Fruit fly (Drosophila melanogaster): Measurements from ENCODE around the gene CG17726.

Gene CG17726

DNA sequence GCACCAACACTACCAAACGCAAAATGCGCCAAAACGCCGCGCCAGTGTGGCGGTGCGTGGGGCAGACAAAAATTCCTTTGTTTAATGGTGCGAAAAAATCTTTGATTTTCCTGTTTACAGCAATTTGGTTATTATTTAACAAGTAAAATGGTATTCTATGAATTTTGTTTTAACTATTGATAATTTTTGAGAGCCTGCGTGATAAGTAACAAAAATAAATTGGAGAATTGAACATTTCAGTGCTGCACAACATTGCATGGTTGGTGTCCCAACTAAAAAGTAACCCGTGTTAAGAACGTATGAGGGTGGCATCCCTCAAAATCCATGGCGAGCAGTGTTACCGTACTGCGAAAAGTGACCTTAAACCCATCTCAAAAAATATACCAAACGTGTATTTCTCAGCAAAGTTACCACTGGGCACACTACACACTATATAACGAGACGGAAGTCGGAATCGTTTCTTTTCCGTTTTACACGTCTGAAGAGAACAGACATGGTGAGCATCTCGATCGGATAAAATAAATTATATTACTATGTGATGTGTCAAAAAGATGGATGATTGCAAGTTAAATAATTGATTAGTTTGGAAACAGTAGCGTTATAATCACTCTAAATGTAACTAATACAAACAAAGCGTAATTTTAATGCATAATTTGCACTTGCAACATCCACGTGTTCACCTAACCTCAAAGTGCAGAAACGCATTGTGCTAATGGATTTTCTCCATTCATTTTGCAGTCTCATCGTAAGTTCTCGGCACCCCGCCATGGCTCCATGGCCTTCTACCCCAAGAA, 4.9 kb upstream of the CG17726 start, which contains the start of the genes CG6693 and RpL3 (continued):
- peak; percentile 93 for TF ChIP-seq hkb (optimal IDR thresholded peaks at IDR 0.05)
- peak; percentile 67 for TF ChIP-seq hkb (GFP tag; IDR thresholded peaks at IDR 0.05)
- peak; percentile 56 for TF ChIP-seq slou (GFP tag; optimal IDR thresholded peaks at IDR 0.05)
- TF ChIP-seq CG13296 (GFP tag; optimal IDR thresholded peaks at IDR 0.05) = peak; percentile 91
- TF ChIP-seq da (GFP tag; optimal IDR thresholded peaks at IDR 0.05) = no peak
- peak; percentile 37 for TF ChIP-seq Taf1 (GFP tag; IDR thresholded peaks at IDR 0.05)
- no peak; the same call in 1 of the 2 replicates for TF ChIP-seq lmd (GFP tag; IDR thresholded peaks at IDR 0.05)
- TF ChIP-seq CG18599 (GFP tag; optimal IDR thresholded peaks at IDR 0.05) = peak; percentile 72
- peak; percentile 95 for TF ChIP-seq HLHmδ (GFP tag; optimal IDR thresholded peaks at IDR 0.05)
- peak; percentile 76 for TF ChIP-seq Nf-YA (GFP tag; IDR thresholded peaks at IDR 0.05)
- TF ChIP-seq gsb-n (tag; optimal IDR thresholded peaks at IDR 0.05) = peak; percentile 76
- TF ChIP-seq sisA (GFP tag; IDR thresholded peaks at IDR 0.05) = no peak
- TF ChIP-seq CG34422 (GFP tag; IDR thresholded peaks at IDR 0.05) = peak; percentile 91
- peak; percentile 85 for TF ChIP-seq CG31365 (tag; optimal IDR thresholded peaks at IDR 0.05)
- peak; percentile 42 for TF ChIP-seq CG15696 (tag; optimal IDR thresholded peaks at IDR 0.05)
- peak; percentile 70 for TF ChIP-seq Optix (GFP tag; IDR thresholded peaks at IDR 0.05)
- peak; percentile 89 for TF ChIP-seq CG17568 (GFP tag; optimal IDR thresholded peaks at IDR 0.05)
- peak; percentile 84 for TF ChIP-seq CG4328 (GFP tag; optimal IDR thresholded peaks at IDR 0.05)
- TF ChIP-seq CG6689 (GFP tag; IDR thresholded peaks at IDR 0.05) = peak; percentile 60
- peak; percentile 28; the same call in 1 of the 2 replicates for TF ChIP-seq ara (GFP tag; IDR thresholded peaks at IDR 0.05)
- peak; percentile 77 for TF ChIP-seq Hand (GFP tag; optimal IDR thresholded peaks at IDR 0.05)
- no peak for TF ChIP-seq br (optimal IDR thresholded peaks at IDR 0.05)
- TF ChIP-seq Eip74EF (GFP tag; optimal IDR thresholded peaks at IDR 0.05) = peak in 1 of 2 experiments; percentile 83
- peak; percentile 74 for TF ChIP-seq lbe (GFP tag; optimal IDR thresholded peaks at IDR 0.05)
- TF ChIP-seq jing (GFP tag; optimal IDR thresholded peaks at IDR 0.05) = no peak
- TF ChIP-seq sd (tag; optimal IDR thresholded peaks at IDR 0.05) = peak; percentile 40
- TF ChIP-seq usp (GFP tag; optimal IDR thresholded peaks at IDR 0.05) = no peak
- peak; percentile 39 for TF ChIP-seq repo (GFP tag; optimal IDR thresholded peaks at IDR 0.05)
- TF ChIP-seq ttk (GFP tag; IDR thresholded peaks at IDR 0.05) = peak; percentile 55
- no peak for TF ChIP-seq sim (GFP tag; IDR thresholded peaks at IDR 0.05)
- peak; percentile 32 for TF ChIP-seq ind (GFP tag; optimal IDR thresholded peaks at IDR 0.05)
- peak; percentile 56 for TF ChIP-seq CG4424 (GFP tag; optimal IDR thresholded peaks at IDR 0.05)
- peak; percentile 47; the same call in 1 of the 3 replicates for TF ChIP-seq C15 (GFP tag; IDR thresholded peaks at IDR 0.05)
- TF ChIP-seq pb (GFP tag; optimal IDR thresholded peaks at IDR 0.05) = peak; percentile 52
- TF ChIP-seq lilli (GFP tag; optimal IDR thresholded peaks at IDR 0.05) = peak; percentile 90
- TF ChIP-seq CG3995 (GFP tag; optimal IDR thresholded peaks at IDR 0.05) = peak; percentile 58
- TF ChIP-seq sr (GFP tag; IDR thresholded peaks at IDR 0.05) = peak; percentile 67; the same call in 2 of the 3 replicates
- TF ChIP-seq Ets65A (GFP tag) = peak; percentile 99
- no peak for TF ChIP-seq yki (optimal IDR thresholded peaks at IDR 0.05)
- peak; percentile 58; the same call in 2 of the 3 replicates for TF ChIP-seq ken (GFP tag; IDR thresholded peaks at IDR 0.05)
- TF ChIP-seq croc (GFP tag; conservative IDR thresholded peaks at IDR 0.05) = no peak
- peak; percentile 70 for TF ChIP-seq CG2116 (GFP tag; optimal IDR thresholded peaks at IDR 0.05)
- TF ChIP-seq Drgx (GFP tag; IDR thresholded peaks at IDR 0.05) = peak; percentile 47; the same call in 1 of the 2 replicates
- no peak for TF ChIP-seq lola (GFP tag; optimal IDR thresholded peaks at IDR 0.05)
- peak; percentile 56 for TF ChIP-seq CG3163 (GFP tag; optimal IDR thresholded peaks at IDR 0.05)
- peak; percentile 28 for TF ChIP-seq CG14965 (GFP tag; optimal IDR thresholded peaks at IDR 0.05; ENCODE audit: borderline replicate concordance)
- no peak for TF ChIP-seq gt (GFP tag; IDR thresholded peaks at IDR 0.05)
- peak; percentile 45 for TF ChIP-seq p53 (GFP tag; optimal IDR thresholded peaks at IDR 0.05)
- TF ChIP-seq CG14710 (tag; optimal IDR thresholded peaks at IDR 0.05) = peak; percentile 91
- TF ChIP-seq sens-2 (GFP tag; IDR thresholded peaks at IDR 0.05) = peak; percentile 71
- TF ChIP-seq HHEX (GFP tag; optimal IDR thresholded peaks at IDR 0.05) = peak; percentile 87

All from whole organism, embryonic.